Fruit fly (Drosophila melanogaster) whole organism, embryonic: ENCODE data around the gene mirr.

Experiments used
- B-H2 ChIP-seq: fragments of 200-800 bp; sonication (Bioruptor generic); optimal IDR thresholded peaks from 2 replicates; lab custom pipeline; 2018; ENCODE audit warnings: missing biosample characterization, mild to moderate bottlenecking, missing genetic modification characterization
- Bgb ChIP-seq: fragments of 200-800 bp; sonication (Bioruptor generic); IDR thresholded peaks from 2 replicates; pipeline ENCODE4 v1.3.6; 2022; ENCODE audit warnings: missing biosample characterization, missing genetic modification characterization; ENCODE audit not compliant: partially characterized antibody
- CG10267 ChIP-seq: fragments of 200-800 bp; sonication (Bioruptor generic); optimal IDR thresholded peaks from 2 replicates; lab custom pipeline; 2018; ENCODE audit warnings: missing biosample characterization, mild to moderate bottlenecking, missing genetic modification characterization, moderate library complexity
- CG11085 ChIP-seq: fragments of 200-800 bp; sonication (Bioruptor generic); IDR thresholded peaks from 2 replicates; pipeline ENCODE4 v1.3.6; 2022; ENCODE audit warnings: missing biosample characterization, missing genetic modification characterization
- CG11456 ChIP-seq: fragments of 200-800 bp; sonication (Bioruptor generic); IDR thresholded peaks from 3 replicates; pipeline ENCODE4 v1.3.6; 2022; ENCODE audit warnings: missing biosample characterization, missing genetic modification characterization
- CG12744 ChIP-seq: fragments of 200-800 bp; sonication (Bioruptor generic); optimal IDR thresholded peaks from 2 replicates; lab custom pipeline; 2016; ENCODE audit warnings: missing biosample characterization, missing genetic modification characterization
- CG13123 ChIP-seq: fragments of 200-800 bp; sonication (Bioruptor generic); optimal IDR thresholded peaks from 2 replicates; lab custom pipeline; 2016; ENCODE audit warnings: missing biosample characterization, missing genetic modification characterization
- CG1603 ChIP-seq: fragments of 200-800 bp; sonication (Bioruptor generic); optimal IDR thresholded peaks from 2 replicates; lab custom pipeline; 2019; ENCODE audit warnings: missing biosample characterization, mild to moderate bottlenecking, missing genetic modification characterization, moderate library complexity
- CG17186 ChIP-seq: fragments of 200-800 bp; sonication (Bioruptor generic); optimal IDR thresholded peaks from 3 replicates; lab custom pipeline; 2017; ENCODE audit warnings: missing biosample characterization, missing genetic modification reagents, missing genetic modification characterization
- CG17612 ChIP-seq: fragments of 200-800 bp; sonication (Bioruptor generic); IDR thresholded peaks from 2 replicates; pipeline ENCODE4 v1.3.6; 2022; ENCODE audit warnings: missing biosample characterization, missing genetic modification characterization
- CG18599 ChIP-seq: fragments of 200-800 bp; sonication (Bioruptor generic); optimal IDR thresholded peaks from 3 replicates; lab custom pipeline; 2017; ENCODE audit warnings: missing biosample characterization, missing genetic modification characterization, mild to moderate bottlenecking, moderate library complexity, missing genetic modification reagents
- CG32772 ChIP-seq: fragments of 200-800 bp; sonication (Bioruptor generic); IDR thresholded peaks from 2 replicates; pipeline ENCODE4 v1.3.6; 2022; ENCODE audit warnings: missing biosample characterization, missing genetic modification characterization
- CG34224 ChIP-seq: fragments of 200-800 bp; sonication (Bioruptor generic); IDR thresholded peaks from 3 replicates; pipeline ENCODE4 v1.3.6; 2022; ENCODE audit warnings: missing biosample characterization, missing genetic modification characterization; ENCODE audit not compliant: partially characterized antibody
- CG3726 ChIP-seq: fragments of 200-800 bp; sonication (Bioruptor generic); IDR thresholded peaks from 3 replicates; pipeline ENCODE4, ENCODE4 v1.3.6; 2022; ENCODE audit warnings: missing biosample characterization, missing genetic modification characterization
- CG4820 ChIP-seq: fragments of 200-800 bp; sonication (Bioruptor generic); optimal IDR thresholded peaks from 3 replicates; lab custom pipeline; 2016; ENCODE audit warnings: missing biosample characterization, missing genetic modification characterization
- CG6272 ChIP-seq: fragments of 200-800 bp; sonication (Bioruptor generic); IDR thresholded peaks from 2 replicates; pipeline ENCODE4 v1.3.6; 2022; ENCODE audit warnings: missing biosample characterization, missing genetic modification characterization
- CG7786 ChIP-seq: fragments of 200-800 bp; sonication (Bioruptor generic); optimal IDR thresholded peaks from 2 replicates; lab custom pipeline; 2016; ENCODE audit warnings: missing biosample characterization, missing genetic modification characterization
- CG8089 ChIP-seq: fragments of 200-800 bp; sonication (Bioruptor generic); optimal IDR thresholded peaks from 3 replicates; lab custom pipeline; 2016; ENCODE audit warnings: missing biosample characterization, missing genetic modification characterization
- CG8478 ChIP-seq: fragments of >200 bp; optimal IDR thresholded peaks from 2 replicates; lab custom pipeline; 2018
- CG9797 ChIP-seq: fragments of 200-800 bp; sonication (Bioruptor generic); optimal IDR thresholded peaks from 3 replicates; lab custom pipeline; 2018; ENCODE audit warnings: missing biosample characterization, mild to moderate bottlenecking, missing genetic modification characterization
- Doc3 ChIP-seq: fragments of 200-800 bp; sonication (Bioruptor generic); IDR thresholded peaks from 3 replicates; pipeline ENCODE4 v1.3.6; 2022; ENCODE audit warnings: missing biosample characterization, missing genetic modification characterization; ENCODE audit not compliant: partially characterized antibody
- Ets65A ChIP-seq: fragments of 200-800 bp; sonication (Bioruptor generic); peaks from one replicate; lab custom pipeline; 2016; ENCODE audit warnings: missing biosample characterization, missing genetic modification characterization
- Fer3 ChIP-seq: fragments of 200-800 bp; sonication (Bioruptor generic); optimal IDR thresholded peaks from 2 replicates; lab custom pipeline; 2018; ENCODE audit warnings: missing biosample characterization, mild to moderate bottlenecking, missing genetic modification characterization, moderate library complexity
- MBD-R2 ChIP-seq: fragments of 200-800 bp; sonication (Bioruptor generic); IDR thresholded peaks from 2 replicates; pipeline ENCODE4 v1.3.6; 2022; ENCODE audit warnings: missing biosample characterization, missing genetic modification characterization
- Med ChIP-seq: fragments of 200-800 bp; sonication (Bioruptor generic); peaks from one replicate; lab custom pipeline; 2016; ENCODE audit warnings: missing biosample characterization, missing genetic modification characterization, mild to moderate bottlenecking, inconsistent platforms, moderate library complexity
- Oaz ChIP-seq: fragments of 200-800 bp; sonication (Bioruptor generic); IDR thresholded peaks from 2 replicates; pipeline ENCODE4 v1.3.6; 2022; ENCODE audit warnings: missing biosample characterization, missing genetic modification characterization
- Rx ChIP-seq: fragments of 200-800 bp; sonication (Bioruptor generic); IDR thresholded peaks from 2 replicates; pipeline ENCODE4 v1.3.6; 2022; ENCODE audit warnings: missing biosample characterization, missing genetic modification characterization
- Xbp1 ChIP-seq: fragments of 200-800 bp; sonication (Bioruptor generic); optimal IDR thresholded peaks from 3 replicates; lab custom pipeline; 2016; ENCODE audit warnings: missing biosample characterization, mild to moderate bottlenecking, missing genetic modification characterization
- Xrp1 ChIP-seq: fragments of 200-800 bp; sonication (Bioruptor generic); IDR thresholded peaks from 2 replicates; pipeline ENCODE4 v1.3.6; 2022; ENCODE audit warnings: missing biosample characterization, missing genetic modification characterization
- YL-1 ChIP-seq: fragments of 200-800 bp; sonication (Bioruptor generic); optimal IDR thresholded peaks from 3 replicates; lab custom pipeline; 2017; ENCODE audit warnings: missing biosample characterization, mild to moderate bottlenecking, missing genetic modification characterization
- al ChIP-seq: fragments of 200-800 bp; sonication (Bioruptor generic); IDR thresholded peaks from 2 replicates; pipeline ENCODE4 v1.3.6; 2022; ENCODE audit warnings: missing biosample characterization, missing genetic modification characterization
- ara ChIP-seq: fragments of 200-800 bp; sonication (Bioruptor generic); IDR thresholded peaks from 2 replicates; pipeline ENCODE4 v1.3.6; 2022; ENCODE audit warnings: missing biosample characterization, missing genetic modification characterization
- br ChIP-seq: fragments of >200 bp; optimal IDR thresholded peaks from 2 replicates; lab custom pipeline; 2017
- bsh ChIP-seq, 2 experiments: fragments of 200-800 bp; sonication (Bioruptor generic); optimal IDR thresholded peaks; 2 replicates each; lab custom pipeline; 2017 to 2018; ENCODE audit warnings: mild to moderate bottlenecking in 2 of 2, missing biosample characterization in 2 of 2, missing genetic modification characterization in 2 of 2, moderate library complexity in 1 of 2
- cad ChIP-seq: fragments of >200 bp; optimal IDR thresholded peaks from 2 replicates; lab custom pipeline; 2017; ENCODE audit warnings: missing biosample characterization, missing genetic modification characterization
- chinmo ChIP-seq: fragments of 200-800 bp; sonication (Bioruptor generic); IDR thresholded peaks from 4 replicates; pipeline ENCODE4 v1.3.6; 2022; ENCODE audit warnings: missing biosample characterization, missing genetic modification characterization; ENCODE audit not compliant: partially characterized antibody
- corto ChIP-seq: fragments of 200-800 bp; sonication (Bioruptor generic); optimal IDR thresholded peaks from 2 replicates; lab custom pipeline; 2016; ENCODE audit warnings: missing biosample characterization, mild to moderate bottlenecking, missing genetic modification characterization, moderate library complexity
- danr ChIP-seq: fragments of 200-800 bp; sonication (Bioruptor generic); IDR thresholded peaks from 2 replicates; pipeline ENCODE4 v1.3.6; 2022; ENCODE audit warnings: missing biosample characterization, missing genetic modification characterization
- gcm ChIP-seq: fragments of 200-800 bp; sonication (Bioruptor generic); optimal IDR thresholded peaks from 2 replicates; lab custom pipeline; 2019; ENCODE audit warnings: missing biosample characterization, mild to moderate bottlenecking, missing genetic modification characterization, moderate library complexity
- gfzf ChIP-seq: fragments of 200-800 bp; sonication (Bioruptor generic); optimal IDR thresholded peaks from 2 replicates; lab custom pipeline; 2016; ENCODE audit warnings: missing biosample characterization, mild to moderate bottlenecking, missing genetic modification characterization, moderate library complexity
- gsb-n ChIP-seq: fragments of 200-800 bp; sonication (Bioruptor generic); optimal IDR thresholded peaks from 3 replicates; lab custom pipeline; 2018; ENCODE audit warnings: missing biosample characterization, mild to moderate bottlenecking, missing genetic modification characterization
- hbn ChIP-seq: fragments of 200-800 bp; sonication (Bioruptor generic); IDR thresholded peaks from 2 replicates; pipeline ENCODE4 v1.3.6; 2022; ENCODE audit warnings: missing biosample characterization, missing genetic modification characterization; ENCODE audit not compliant: partially characterized antibody
- ind ChIP-seq: fragments of 200-800 bp; sonication (Bioruptor generic); optimal IDR thresholded peaks from 3 replicates; lab custom pipeline; 2016; ENCODE audit warnings: missing biosample characterization, missing genetic modification characterization
- jigr1 ChIP-seq: fragments of 200-800 bp; sonication (Bioruptor generic); IDR thresholded peaks from 3 replicates; pipeline ENCODE4 v1.3.6; 2022; ENCODE audit warnings: missing biosample characterization, missing genetic modification characterization
- ken ChIP-seq: fragments of 200-800 bp; sonication (Bioruptor generic); IDR thresholded peaks from 3 replicates; pipeline ENCODE4 v1.3.6; 2022; ENCODE audit warnings: missing biosample characterization, missing genetic modification characterization
- nau ChIP-seq: fragments of 200-800 bp; sonication (Bioruptor generic); optimal IDR thresholded peaks from 3 replicates; lab custom pipeline; 2017; ENCODE audit warnings: missing biosample characterization, mild to moderate bottlenecking, missing genetic modification characterization, missing genetic modification reagents
- odd ChIP-seq: fragments of 200-800 bp; sonication (Bioruptor generic); optimal IDR thresholded peaks from 2 replicates; lab custom pipeline; 2017; ENCODE audit warnings: missing biosample characterization, mild to moderate bottlenecking, missing genetic modification characterization
- ro ChIP-seq: fragments of 200-800 bp; sonication (Bioruptor generic); IDR thresholded peaks from 2 replicates; pipeline ENCODE4 v1.3.6; 2022; ENCODE audit warnings: missing biosample characterization, missing genetic modification characterization
- row ChIP-seq: fragments of 200-800 bp; sonication (Bioruptor generic); IDR thresholded peaks from 3 replicates; pipeline ENCODE4 v1.3.6; 2022; ENCODE audit warnings: missing biosample characterization, missing genetic modification characterization
- schlank ChIP-seq: fragments of 200-800 bp; sonication (Bioruptor generic); optimal IDR thresholded peaks from 2 replicates; lab custom pipeline; 2018; ENCODE audit warnings: missing biosample characterization, mild to moderate bottlenecking, missing genetic modification characterization
- scrt ChIP-seq: fragments of 200-800 bp; sonication (Bioruptor generic); optimal IDR thresholded peaks from 2 replicates; lab custom pipeline; 2018; ENCODE audit warnings: missing biosample characterization, mild to moderate bottlenecking, missing genetic modification characterization, moderate library complexity
- slbo ChIP-seq: fragments of 200-800 bp; sonication (Bioruptor generic); IDR thresholded peaks from 2 replicates; pipeline ENCODE4 v1.3.6; 2022; ENCODE audit warnings: missing biosample characterization, missing genetic modification characterization
- z ChIP-seq: fragments of 200-800 bp; sonication (Bioruptor generic); IDR thresholded peaks from 3 replicates; pipeline ENCODE4 v1.3.6; 2022; ENCODE audit warnings: missing biosample characterization, missing genetic modification characterization

The mirr gene

dm6 chr3L:12754769-12755189 lies 61.3 kb downstream of the mirr start, which contains the start of the genes CG10973 and Vps13D (continued):
- TF ChIP-seq hbn = peak; percentile 78; the same call in 1 of the 2 replicates
- TF ChIP-seq bsh (GFP tag; optimal IDR thresholded peaks at IDR 0.05; lab: Kevin White, UChicago) = no peak
- no peak for TF ChIP-seq CG8089 (GFP tag; lab: Kevin White, UChicago)
- no peak for TF ChIP-seq Fer3 (tag; lab: Kevin White, UChicago)
- no peak for TF ChIP-seq CG11456 (GFP tag; lab: Robert Waterston, UW)
- peak; percentile 88 for TF ChIP-seq Doc3 (GFP tag; lab: Robert Waterston, UW)
- no peak for TF ChIP-seq ind (GFP tag; lab: Kevin White, UChicago)
- peak; percentile 39 for TF ChIP-seq gfzf (GFP tag; lab: Kevin White, UChicago)
- TF ChIP-seq odd (GFP tag; lab: Kevin White, UChicago) = no peak
- TF ChIP-seq Rx = no peak
- TF ChIP-seq nau (GFP tag; lab: Kevin White, UChicago) = no peak
- no peak for TF ChIP-seq Med
- TF ChIP-seq CG17186 (GFP tag; lab: Kevin White, UChicago) = peak; percentile 61
- TF ChIP-seq CG13123 = peak; percentile 20
- TF ChIP-seq z (GFP tag; lab: Robert Waterston, UW) = no peak
- peak; percentile 73 for TF ChIP-seq MBD-R2 (GFP tag; lab: Robert Waterston, UW)
- no peak for TF ChIP-seq Ets65A (GFP tag; lab: Kevin White, UChicago)
- TF ChIP-seq Oaz (GFP tag; lab: Robert Waterston, UW) = no peak
- TF ChIP-seq CG34224 = peak; percentile 93
- TF ChIP-seq Xrp1 (GFP tag; lab: Robert Waterston, UW) = peak; percentile 58; the same call in 1 of the 2 replicates
- TF ChIP-seq corto (GFP tag; lab: Kevin White, UChicago) = no peak
- TF ChIP-seq CG11085 = no peak
- no peak for TF ChIP-seq slbo
- no peak for TF ChIP-seq B-H2
- no peak for TF ChIP-seq CG3726 (GFP tag; lab: Robert Waterston, UW)
- TF ChIP-seq CG17612 (GFP tag; lab: Robert Waterston, UW) = no peak
- TF ChIP-seq cad (GFP tag; lab: Kevin White, UChicago) = no peak
- no peak; the same call in 1 of the 2 replicates for TF ChIP-seq ara (GFP tag; lab: Robert Waterston, UW)
- no peak; the same call in 2 of the 3 replicates for TF ChIP-seq ken
- no peak for TF ChIP-seq al (GFP tag; lab: Robert Waterston, UW)
- TF ChIP-seq scrt (GFP tag; lab: Kevin White, UChicago) = no peak
- TF ChIP-seq jigr1 (GFP tag; lab: Robert Waterston, UW) = no peak
- no peak for TF ChIP-seq Xbp1 (GFP tag; lab: Kevin White, UChicago)
- TF ChIP-seq gcm (GFP tag; lab: Kevin White, UChicago) = no peak
- TF ChIP-seq ro (GFP tag; lab: Robert Waterston, UW) = no peak
- TF ChIP-seq danr (GFP tag; lab: Robert Waterston, UW) = no peak
- no peak for TF ChIP-seq CG6272 (GFP tag; lab: Robert Waterston, UW)
- TF ChIP-seq br = no peak
- TF ChIP-seq CG7786 (GFP tag; lab: Kevin White, UChicago) = no peak
- peak; percentile 69 for TF ChIP-seq schlank (tag; lab: Kevin White, UChicago)
- no peak for TF ChIP-seq CG32772 (GFP tag; lab: Robert Waterston, UW)
- no peak; the same call in 2 of the 4 replicates for TF ChIP-seq chinmo (GFP tag; lab: Robert Waterston, UW)
- peak; percentile 97 for TF ChIP-seq CG1603 (tag; lab: Kevin White, UChicago)
- peak; percentile 14 for TF ChIP-seq CG9797 (GFP tag; lab: Kevin White, UChicago)
- peak; percentile 91 for TF ChIP-seq YL-1 (GFP tag; lab: Kevin White, UChicago)
- peak; percentile 87 for TF ChIP-seq Bgb (GFP tag; lab: Robert Waterston, UW)
- TF ChIP-seq row (GFP tag; lab: Robert Waterston, UW) = peak; percentile 82
- no peak for TF ChIP-seq CG18599 (GFP tag; lab: Kevin White, UChicago)
- no peak for TF ChIP-seq CG10267
- TF ChIP-seq CG12744 (GFP tag; lab: Kevin White, UChicago) = no peak
- TF ChIP-seq CG8478 (lab: Kevin White, UChicago) = no peak
- no peak for TF ChIP-seq gsb-n (tag; lab: Kevin White, UChicago)
- peak; percentile 18 for TF ChIP-seq CG4820 (GFP tag; lab: Kevin White, UChicago)
